Worm (Caenorhabditis elegans) whole organism, L4 larva: ENCODE results near the gene cox-14.

Experiments used
- Y105C5A.15 ChIP-seq: fragments of 200-800 bp; sonication (Bioruptor generic); IDR thresholded peaks from 2 replicates; pipeline ENCODE4 v1.3.6; 2022; ENCODE audit warnings: missing genetic modification characterization, missing compliant biosample characterization
- ZK546.5 ChIP-seq, 2 experiments: sonication (generic microtip); optimal IDR thresholded peaks; 2 replicates each; lab custom pipeline; 2017; ENCODE audit warnings: missing biosample characterization in 2 of 2, missing genetic modification characterization in 2 of 2
- fkh-10 ChIP-seq: fragments of 150-350 bp; optimal IDR thresholded peaks from 2 replicates; lab custom pipeline; 2014; ENCODE audit warnings: missing biosample characterization, missing genetic modification reagents, missing genetic modification characterization
- fos-1 ChIP-seq: fragments of 150-350 bp; optimal IDR thresholded peaks from 2 replicates; lab custom pipeline; 2014; ENCODE audit warnings: missing biosample characterization, missing genetic modification characterization
- lin-15B ChIP-seq: fragments of 150-350 bp; sonication (generic microtip); optimal IDR thresholded peaks from 3 replicates; lab custom pipeline; 2014; ENCODE audit warnings: missing biosample characterization, missing genetic modification characterization
- lir-3 ChIP-seq: sonication (generic microtip); optimal IDR thresholded peaks from 2 replicates; lab custom pipeline; 2016; ENCODE audit warnings: mild to moderate bottlenecking, missing genetic modification characterization, missing compliant biosample characterization
- nhr-11 ChIP-seq: fragments of 150-350 bp; optimal IDR thresholded peaks from 2 replicates; lab custom pipeline; 2014; ENCODE audit warnings: missing biosample characterization, missing genetic modification characterization
- nhr-25 ChIP-seq: sonication (generic microtip); optimal IDR thresholded peaks from 2 replicates; lab custom pipeline; 2017; ENCODE audit warnings: missing genetic modification characterization, mild to moderate bottlenecking, missing compliant biosample characterization, antibody characterized with exemption, moderate library complexity, borderline replicate concordance; ENCODE audit not compliant: insufficient read depth
- nhr-6 ChIP-seq: fragments of 150-350 bp; optimal IDR thresholded peaks from 2 replicates; lab custom pipeline; 2014; ENCODE audit warnings: missing biosample characterization, missing genetic modification characterization
- snpc-4 ChIP-seq: fragments of 150-350 bp; optimal IDR thresholded peaks from 2 replicates; lab custom pipeline; 2014; ENCODE audit warnings: missing biosample characterization, missing genetic modification characterization
- unc-62 ChIP-seq, 3 experiments: fragments of 150-350 bp in 1 of 3; sonication (generic microtip); optimal IDR thresholded peaks in 2 of 3; peaks in 1 of 3; 1 replicate in 1 of 3; 2 replicates in 2 of 3; lab custom pipeline; 2014 to 2017; ENCODE audit warnings: missing biosample characterization in 3 of 3, missing genetic modification characterization in 3 of 3, missing genetic modification reagents in 3 of 3, missing genotype in 1 of 3

ce11 chrIII:10211889-10212494 is 6.8 kb upstream of the cox-14 start, which contains the start of the genes blos-1 and best-18:
- TF ChIP-seq lir-3 (tag; lab: Kevin White, UChicago): no peak
- TF ChIP-seq unc-62 (GFP tag; optimal IDR thresholded peaks at IDR 0.05 in 1 of 2; lab: Kevin White, UChicago): no peak
- TF ChIP-seq unc-62 (tag; optimal IDR thresholded peaks at IDR 0.05; lab: Kevin White, UChicago): no peak
- no peak for TF ChIP-seq Y105C5A.15 (GFP tag; lab: Robert Waterston, UW)
- no peak for TF ChIP-seq nhr-25 (tag; lab: Kevin White, UChicago)
- no peak for TF ChIP-seq lin-15B (tag; lab: Kevin White, UChicago)
- TF ChIP-seq fos-1 (tag; lab: Kevin White, UChicago): no peak
- TF ChIP-seq nhr-11: no peak
- no peak for TF ChIP-seq nhr-6
- no peak for TF ChIP-seq ZK546.5 (tag; optimal IDR thresholded peaks at IDR 0.05; lab: Kevin White, UChicago)
- no peak for TF ChIP-seq fkh-10 (GFP tag; lab: Kevin White, UChicago)
- TF ChIP-seq snpc-4 (tag; lab: Kevin White, UChicago): no peak
